Worm (Caenorhabditis elegans) whole organism, L4 larva: ENCODE results near the gene cyn-8.

Experiments
- Y105C5A.15 ChIP-seq: fragments of 200-800 bp; sonication (Bioruptor generic); IDR thresholded peaks from 2 replicates; pipeline ENCODE4 v1.3.6; 2022; ENCODE audit warnings: missing genetic modification characterization, missing compliant biosample characterization
- ama-1 ChIP-seq: fragments of 150-350 bp; optimal IDR thresholded peaks from 2 replicates; lab custom pipeline; 2014; ENCODE audit warnings: inconsistent platforms, mixed read lengths
- daf-8 ChIP-seq: fragments of 200-800 bp; sonication (Bioruptor generic); IDR thresholded peaks from 2 replicates; pipeline ENCODE4 v1.3.6; 2022; ENCODE audit warnings: missing genetic modification characterization, missing compliant biosample characterization
- dpl-1 ChIP-seq: fragments of 150-350 bp; optimal IDR thresholded peaks from 2 replicates; lab custom pipeline; 2014; ENCODE audit warnings: missing biosample characterization, missing genetic modification reagents, missing genetic modification characterization
- jun-1 ChIP-seq: fragments of 150-350 bp; optimal IDR thresholded peaks from 2 replicates; lab custom pipeline; 2014; ENCODE audit warnings: missing biosample characterization, missing genetic modification reagents, missing genetic modification characterization
- lsy-2 ChIP-seq, 2 experiments: fragments of 150-350 bp in 1 of 2; sonication (generic microtip) in 1 of 2; optimal IDR thresholded peaks; 2 replicates each; lab custom pipeline; 2014 to 2017; ENCODE audit warnings: missing biosample characterization in 2 of 2, missing genetic modification characterization in 2 of 2

- TF ChIP-seq ama-1 (lab: Kevin White, UChicago) (no peak), dpl-1 (GFP tag; lab: Kevin White, UChicago) (peak; percentile 2), daf-8 (GFP tag; lab: Robert Waterston, UW) (no peak), Y105C5A.15 (GFP tag; lab: Robert Waterston, UW) (no peak), jun-1 (no peak), lsy-2 (tag; optimal IDR thresholded peaks at IDR 0.05; lab: Kevin White, UChicago) (no peak)
Observed at ce11 chrX:8911077-8911476, at the start of gene cyn-8.
